Worm (Caenorhabditis elegans) whole organism, L4 larva: ENCODE data around the gene Y108G3AL.2.

ENCODE experiments used
- fos-1 ChIP-seq: fragments of 150-350 bp; optimal IDR thresholded peaks from 2 replicates; lab custom pipeline; 2014; ENCODE audit warnings: missing biosample characterization, missing genetic modification characterization
- unc-39 ChIP-seq: sonication (generic microtip); optimal IDR thresholded peaks from 2 replicates; lab custom pipeline; 2017; ENCODE audit warnings: missing biosample characterization, missing genetic modification characterization

- TF ChIP-seq unc-39 (no peak), fos-1 (tag; lab: Kevin White, UChicago) (no peak)
These were observed 22.0 kb upstream of the Y108G3AL.2 start, which contains the start of gene srh-82 for ce11 chrV:144794-145193.
